Worm (Caenorhabditis elegans): Measurements from ENCODE around the gene ldb-1.

DNA sequence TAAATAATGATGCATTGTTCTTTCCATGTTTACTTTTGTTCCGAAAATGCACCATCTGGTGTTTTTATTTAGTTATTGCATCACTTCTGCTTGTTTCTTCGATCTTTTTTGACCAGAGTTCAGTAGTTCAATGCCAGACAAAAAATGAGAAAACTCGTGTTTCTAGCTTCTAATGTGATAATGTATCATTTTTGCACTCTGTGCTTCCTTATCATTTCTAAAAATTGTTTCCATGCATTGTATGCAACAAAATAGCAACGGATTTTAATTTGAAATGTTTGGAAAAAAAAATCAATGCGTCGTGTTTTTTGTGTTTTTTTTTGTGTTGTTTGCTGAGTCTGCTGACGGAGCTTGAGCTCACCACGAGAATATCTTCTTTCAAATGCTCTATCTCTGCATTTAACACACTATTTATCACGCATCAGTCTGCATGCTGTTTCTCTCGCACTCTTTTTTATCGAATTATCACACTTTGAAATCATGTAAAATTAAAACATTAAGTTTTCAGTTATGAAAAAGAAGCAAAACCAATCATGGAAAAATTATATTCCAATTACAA is 51.5 kb downstream of the ldb-1 start, which contains the start of gene sulp-7:
- TF ChIP-seq him-1 (tag; optimal IDR thresholded peaks at IDR 0.05), result no peak
- no peak for TF ChIP-seq W03F9.2 (tag; optimal IDR thresholded peaks at IDR 0.05)
- no peak for TF ChIP-seq dao-5 (tag; optimal IDR thresholded peaks at IDR 0.05)
